Fruit fly (Drosophila melanogaster): Measurements from ENCODE around the gene Hsp22.

Hsp22 gene

DNA sequence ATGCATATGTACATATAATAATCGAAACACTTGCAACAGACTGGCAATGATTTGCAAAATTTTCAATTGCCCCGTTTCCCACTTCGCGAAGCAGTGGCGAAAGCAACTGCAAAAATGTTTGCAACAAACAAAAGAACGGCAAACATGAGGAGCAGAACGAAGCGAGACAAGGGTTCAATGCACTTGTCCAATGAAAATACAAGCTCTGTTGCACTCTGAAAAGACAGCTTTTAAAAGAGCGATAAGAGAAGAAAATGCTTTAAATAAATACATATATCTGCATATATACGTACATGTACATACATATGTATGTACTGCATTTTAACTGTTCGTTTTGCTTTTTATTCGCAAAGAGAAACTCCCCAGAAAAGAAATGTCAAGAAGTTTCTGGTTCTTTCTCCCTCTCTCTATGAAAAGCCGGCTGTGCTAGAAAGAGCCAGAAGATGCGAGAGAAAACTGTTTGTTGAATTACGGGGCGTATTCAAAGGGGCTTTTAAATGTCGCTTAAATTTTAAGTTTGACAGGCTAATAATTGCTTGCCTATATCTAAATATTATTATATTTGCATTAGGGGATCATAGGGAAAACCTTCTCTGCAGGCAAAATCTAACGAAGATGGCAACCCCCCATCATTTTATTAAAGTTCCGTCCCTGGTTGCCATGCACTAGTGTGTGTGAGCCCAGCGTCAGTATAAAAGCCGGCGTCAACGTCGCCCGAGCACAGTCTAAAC lies 10.8 kb downstream of the Hsp22 start, which contains the start of gene Hsp27:
Gene Hsp27, plus strand, starts transcription at position 719 of the 731 bp plus-strand sequence.
- TF ChIP-seq ey (GFP tag; optimal IDR thresholded peaks at IDR 0.05) (peak; percentile 99), jim (GFP tag; optimal IDR thresholded peaks at IDR 0.05) (peak; percentile 78), dmrt93B (GFP tag; optimal IDR thresholded peaks at IDR 0.05) (peak; percentile 100), usp (GFP tag; optimal IDR thresholded peaks at IDR 0.05) (no peak), Myc (optimal IDR thresholded peaks at IDR 0.05) (no peak), psq (GFP tag; optimal IDR thresholded peaks at IDR 0.05) (peak; percentile 100), sv (GFP tag; optimal IDR thresholded peaks at IDR 0.05) (peak; percentile 96), foxo (GFP tag; optimal IDR thresholded peaks at IDR 0.05) (peak; percentile 97 to 100), pan (optimal IDR thresholded peaks at IDR 0.05) (no peak), OdsH (GFP tag; optimal IDR thresholded peaks at IDR 0.05) (peak; percentile 100), Vsx2 (GFP tag; optimal IDR thresholded peaks at IDR 0.05; ENCODE audit: partially characterized antibody) (no peak), N (GFP tag; optimal IDR thresholded peaks at IDR 0.05) (no peak), Jra (GFP tag; optimal IDR thresholded peaks at IDR 0.05) (peak; percentile 98), Dfd (GFP tag; optimal IDR thresholded peaks at IDR 0.05) (no peak), Hr83 (GFP tag; optimal IDR thresholded peaks at IDR 0.05; ENCODE audit: poor library complexity, severe bottlenecking) (peak; percentile 99), Dif (GFP tag; optimal IDR thresholded peaks at IDR 0.05; ENCODE audit: partially characterized antibody) (no peak), lola (GFP tag; optimal IDR thresholded peaks at IDR 0.05) (no peak), h (GFP tag; optimal IDR thresholded peaks at IDR 0.05) (peak; percentile 100), br (GFP tag; optimal IDR thresholded peaks at IDR 0.05) (peak; percentile 100), CG9705 (GFP tag; optimal IDR thresholded peaks at IDR 0.05) (peak; percentile 98), dsf (GFP tag; optimal IDR thresholded peaks at IDR 0.05; ENCODE audit: borderline replicate concordance) (peak; percentile 96), Abd-B (GFP tag; optimal IDR thresholded peaks at IDR 0.05) (no peak), dl (GFP tag; optimal IDR thresholded peaks at IDR 0.05; ENCODE audit: insufficient read depth in 1 of 2, partially characterized antibody in 2 of 2) (no peak), woc (GFP tag; optimal IDR thresholded peaks at IDR 0.05) (peak; percentile 100), fru (GFP tag; optimal IDR thresholded peaks at IDR 0.05) (peak; percentile 100), GATAd (GFP tag; optimal IDR thresholded peaks at IDR 0.05) (peak; percentile 96), HLH106 (tag; optimal IDR thresholded peaks at IDR 0.05) (peak; percentile 100), Hnf4 (GFP tag; optimal IDR thresholded peaks at IDR 0.05) (peak; percentile 99), Rel (GFP tag; optimal IDR thresholded peaks at IDR 0.05) (peak; percentile 99), Rel (tag; optimal IDR thresholded peaks at IDR 0.05) (peak; percentile 94), Sp1 (GFP tag; optimal IDR thresholded peaks at IDR 0.05) (peak; percentile 100), tai (GFP tag; optimal IDR thresholded peaks at IDR 0.05) (peak; percentile 96), brk (GFP tag; optimal IDR thresholded peaks at IDR 0.05) (peak; percentile 98), Hr78 (GFP tag; optimal IDR thresholded peaks at IDR 0.05) (no peak), Mio (GFP tag; optimal IDR thresholded peaks at IDR 0.05) (peak; percentile 93), rgr (GFP tag; optimal IDR thresholded peaks at IDR 0.05) (peak; percentile 100), CG32264 (GFP tag; optimal IDR thresholded peaks at IDR 0.05) (peak; percentile 99), CrebA (GFP tag; optimal IDR thresholded peaks at IDR 0.05; ENCODE audit: borderline replicate concordance) (no peak), sage (GFP tag; optimal IDR thresholded peaks at IDR 0.05) (peak; percentile 99)

DNA sequence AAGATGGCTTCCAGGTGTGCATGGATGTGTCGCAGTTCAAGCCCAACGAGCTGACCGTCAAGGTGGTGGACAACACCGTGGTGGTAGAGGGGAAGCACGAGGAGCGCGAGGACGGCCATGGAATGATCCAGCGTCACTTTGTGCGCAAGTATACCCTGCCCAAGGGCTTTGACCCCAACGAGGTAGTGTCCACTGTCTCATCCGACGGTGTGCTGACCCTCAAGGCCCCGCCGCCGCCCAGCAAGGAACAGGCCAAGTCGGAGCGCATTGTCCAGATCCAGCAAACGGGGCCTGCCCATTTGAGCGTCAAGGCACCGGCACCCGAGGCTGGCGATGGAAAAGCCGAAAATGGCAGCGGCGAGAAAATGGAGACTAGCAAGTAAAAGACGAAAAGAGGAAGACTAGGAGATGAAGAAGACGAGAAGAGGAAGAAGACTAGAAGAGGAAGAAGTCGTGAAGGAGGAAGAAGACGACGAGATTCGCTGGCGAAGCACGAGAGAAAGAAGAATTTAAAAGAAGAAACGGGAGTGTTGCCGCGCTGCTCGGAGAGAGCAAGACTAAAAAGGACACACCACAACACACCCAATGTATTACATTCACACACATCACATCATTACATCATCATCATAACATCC lies 11.8 kb downstream of the Hsp22 start:
- TF ChIP-seq psq (GFP tag; optimal IDR thresholded peaks at IDR 0.05) = peak; percentile 54
- TF ChIP-seq dmrt93B (GFP tag; optimal IDR thresholded peaks at IDR 0.05) = no peak

All from whole organism, wandering third instar larva.